Worm (Caenorhabditis elegans): Measurements from ENCODE around the gene taf-6.1.

Gene taf-6.1

ce11 chrII:1102209-1102608, 25.6 kb upstream of the taf-6.1 start:
- TF ChIP-seq Y5F2A.4 (GFP tag; optimal IDR thresholded peaks at IDR 0.05) (no peak), lin-38 (GFP tag; IDR thresholded peaks at IDR 0.05) (0 out of 2 replicates have a peak, but pooled peaks have one; percentile 18)

ce11 chrII:1103484-1104100, 24.2 kb upstream of the taf-6.1 start:
- no peak for TF ChIP-seq F49E8.2 (tag; optimal IDR thresholded peaks at IDR 0.05; ENCODE audit: borderline replicate concordance)
- TF ChIP-seq ceh-62 (tag; optimal IDR thresholded peaks at IDR 0.05): no peak
- TF ChIP-seq zag-1 (tag; optimal IDR thresholded peaks at IDR 0.05): no peak
- peak; percentile 31 for TF ChIP-seq nhr-48 (tag; optimal IDR thresholded peaks at IDR 0.05)
- no peak for TF ChIP-seq snpc-1.2 (GFP tag; IDR thresholded peaks at IDR 0.05)
- TF ChIP-seq mxl-3 (GFP tag; optimal IDR thresholded peaks at IDR 0.05): no peak
- TF ChIP-seq ama-1 (optimal IDR thresholded peaks at IDR 0.05): no peak
- TF ChIP-seq egl-43 (GFP tag; IDR thresholded peaks at IDR 0.05): no peak
- TF ChIP-seq nhr-77 (tag; optimal IDR thresholded peaks at IDR 0.05): peak; percentile 95
- TF ChIP-seq mdt-29 (GFP tag; IDR thresholded peaks at IDR 0.05): no peak
- TF ChIP-seq zfp-3 (GFP tag; conservative IDR thresholded peaks at IDR 0.05): no peak
- peak; percentile 71 for TF ChIP-seq cey-2 (tag; optimal IDR thresholded peaks at IDR 0.05; ENCODE audit: borderline replicate concordance, insufficient read depth)
- no peak for TF ChIP-seq gei-8 (GFP tag; optimal IDR thresholded peaks at IDR 0.05)
- TF ChIP-seq Y105C5A.15 (GFP tag; IDR thresholded peaks at IDR 0.05): no peak
- TF ChIP-seq T20F7.1 (GFP tag; optimal IDR thresholded peaks at IDR 0.05): no peak
- TF ChIP-seq Y48G9A.11 (GFP tag; IDR thresholded peaks at IDR 0.05): no peak
- TF ChIP-seq php-3 (GFP tag; IDR thresholded peaks at IDR 0.05): peak; percentile 97
- peak; percentile 97 for TF ChIP-seq tra-1 (GFP tag; IDR thresholded peaks at IDR 0.05)
- TF ChIP-seq nhr-41 (GFP tag; IDR thresholded peaks at IDR 0.05): 0 out of 2 replicates have a peak, but pooled peaks have one; percentile 59
- TF ChIP-seq nhr-28 (tag; optimal IDR thresholded peaks at IDR 0.05): peak; percentile 99
- no peak for TF ChIP-seq nhr-11 (tag; optimal IDR thresholded peaks at IDR 0.05)
- TF ChIP-seq unc-62 (GFP tag; optimal IDR thresholded peaks at IDR 0.05 in 1 of 2): peak in 1 of 2 experiments; percentile 23
- no peak for TF ChIP-seq unc-62 (tag; optimal IDR thresholded peaks at IDR 0.05)
- TF ChIP-seq mxl-2 (GFP tag; conservative IDR thresholded peaks at IDR 0.05): no peak
- TF ChIP-seq spr-1 (tag; optimal IDR thresholded peaks at IDR 0.05): no peak
- TF ChIP-seq dmd-8 (GFP tag; IDR thresholded peaks at IDR 0.05): no peak
- no peak for TF ChIP-seq snpc-4 (tag; optimal IDR thresholded peaks at IDR 0.05)
- TF ChIP-seq nhr-76 (tag; optimal IDR thresholded peaks at IDR 0.05): no peak
- no peak for TF ChIP-seq tag-97 (GFP tag; IDR thresholded peaks at IDR 0.05)
- peak; percentile 50 for TF ChIP-seq jun-1 (tag; optimal IDR thresholded peaks at IDR 0.05)
- TF ChIP-seq ceh-20 (GFP tag; IDR thresholded peaks at IDR 0.05): 0 out of 2 replicates have a peak, but pooled peaks have one; percentile 19
- peak; percentile 16 for TF ChIP-seq mep-1 (tag; optimal IDR thresholded peaks at IDR 0.05)
- no peak for TF ChIP-seq F26F4.8 (GFP tag; conservative IDR thresholded peaks at IDR 0.05)
- TF ChIP-seq ceh-44 (GFP tag; IDR thresholded peaks at IDR 0.05): no peak
- no peak for TF ChIP-seq unc-130 (GFP tag; optimal IDR thresholded peaks at IDR 0.05)
- TF ChIP-seq pha-4 (GFP tag; IDR thresholded peaks at IDR 0.05): peak; percentile 74
- TF ChIP-seq pha-4 (tag; optimal IDR thresholded peaks at IDR 0.05): no peak
- TF ChIP-seq fos-1 (tag; optimal IDR thresholded peaks at IDR 0.05): no peak
- TF ChIP-seq Y5F2A.4 (GFP tag; optimal IDR thresholded peaks at IDR 0.05): no peak
- TF ChIP-seq fkh-10 (GFP tag; optimal IDR thresholded peaks at IDR 0.05): no peak
- peak in 1 of 2 experiments; percentile 37 for TF ChIP-seq mdl-1 (tag; optimal IDR thresholded peaks at IDR 0.05)
- TF ChIP-seq lin-15B (tag; optimal IDR thresholded peaks at IDR 0.05): no peak
- TF ChIP-seq set-16 (GFP tag; IDR thresholded peaks at IDR 0.05): no peak
- TF ChIP-seq duxl-1 (tag; optimal IDR thresholded peaks at IDR 0.05; ENCODE audit: poor library complexity): no peak
- peak; percentile 33 for TF ChIP-seq mes-2 (tag; optimal IDR thresholded peaks at IDR 0.05; ENCODE audit: poor library complexity, severe bottlenecking)
- peak; percentile 93 for TF ChIP-seq hlh-11 (tag; optimal IDR thresholded peaks at IDR 0.05)
- TF ChIP-seq sdz-12 (GFP tag; optimal IDR thresholded peaks at IDR 0.05): no peak

Data from whole organism, L4 larva.